Fruit fly (Drosophila melanogaster): ENCODE data around the gene Eig71Ek.
A peak's percentile ranks its signal among the peaks of the same experiment; 100 is the strongest.

Eig71Ek gene

dm6 chr3L:15660915-15661314 lies at the start of gene Eig71Ek, which contains the start of gene Eig71Ej:
TSS of gene Eig71Ek (plus strand) at chr3L:15661248.
TSS of gene Eig71Ej (minus strand) at chr3L:15661015.
- TF ChIP-seq D1 (tag; optimal IDR thresholded peaks at IDR 0.05) (no peak), CG13204 (GFP tag; optimal IDR thresholded peaks at IDR 0.05) (no peak), fd96Ca (GFP tag; IDR thresholded peaks at IDR 0.05) (no peak), CG17806 (tag; optimal IDR thresholded peaks at IDR 0.05) (no peak), Ets98B (GFP tag; IDR thresholded peaks at IDR 0.05) (no peak), CG8301 (tag; optimal IDR thresholded peaks at IDR 0.05) (no peak), CG4496 (GFP tag; IDR thresholded peaks at IDR 0.05) (no peak), Pif1A (GFP tag; optimal IDR thresholded peaks at IDR 0.05) (no peak), rn (GFP tag; IDR thresholded peaks at IDR 0.05) (no peak), CG14655 (GFP tag; optimal IDR thresholded peaks at IDR 0.05) (no peak), CG8159 (tag; optimal IDR thresholded peaks at IDR 0.05) (no peak), gl (tag; optimal IDR thresholded peaks at IDR 0.05) (no peak)

- TF ChIP-seq CG4496 (GFP tag; IDR thresholded peaks at IDR 0.05) (no peak), CG8159 (tag; optimal IDR thresholded peaks at IDR 0.05) (no peak), EcR (GFP tag; optimal IDR thresholded peaks at IDR 0.05) (no peak), Snoo (tag; optimal IDR thresholded peaks at IDR 0.05) (no peak), Ets98B (GFP tag; IDR thresholded peaks at IDR 0.05) (no peak), Pif1B (GFP tag; optimal IDR thresholded peaks at IDR 0.05) (no peak), CG12605 (GFP tag; IDR thresholded peaks at IDR 0.05) (no peak), rn (GFP tag; IDR thresholded peaks at IDR 0.05) (no peak), CG15710 (tag; optimal IDR thresholded peaks at IDR 0.05) (no peak), CG34367 (tag; optimal IDR thresholded peaks at IDR 0.05) (no peak), CG32121 (GFP tag; IDR thresholded peaks at IDR 0.05) (no peak), CG10348 (GFP tag; IDR thresholded peaks at IDR 0.05) (no peak), D1 (tag; optimal IDR thresholded peaks at IDR 0.05) (no peak), CG13204 (GFP tag; optimal IDR thresholded peaks at IDR 0.05) (no peak), fd96Ca (GFP tag; IDR thresholded peaks at IDR 0.05) (no peak), CG14655 (GFP tag; optimal IDR thresholded peaks at IDR 0.05) (no peak), Pif1A (GFP tag; optimal IDR thresholded peaks at IDR 0.05) (no peak), CG17806 (tag; optimal IDR thresholded peaks at IDR 0.05) (no peak)
Measured at dm6 chr3L:15612728-15613127, 48.3 kb upstream of the Eig71Ek start, which contains the start of gene CG13449. TSS of gene CG13449 (minus strand) at chr3L:15612828.

- TF ChIP-seq CG8301 (tag; optimal IDR thresholded peaks at IDR 0.05) (no peak), CG10348 (GFP tag; IDR thresholded peaks at IDR 0.05) (no peak), CG15710 (tag; optimal IDR thresholded peaks at IDR 0.05) (no peak), Pif1A (GFP tag; optimal IDR thresholded peaks at IDR 0.05) (no peak), Snoo (tag; optimal IDR thresholded peaks at IDR 0.05) (no peak), CG12605 (GFP tag; IDR thresholded peaks at IDR 0.05) (no peak), CG8159 (tag; optimal IDR thresholded peaks at IDR 0.05) (no peak), CG17806 (tag; optimal IDR thresholded peaks at IDR 0.05) (no peak), CG9948 (tag; optimal IDR thresholded peaks at IDR 0.05) (no peak), Ets98B (GFP tag; IDR thresholded peaks at IDR 0.05) (no peak), Pif1B (GFP tag; optimal IDR thresholded peaks at IDR 0.05) (no peak)
Measured at dm6 chr3L:15616490-15616889, 44.6 kb upstream of the Eig71Ek start.

dm6 chr3L:15616900-15617299 lies 44.1 kb upstream of the Eig71Ek start:
- TF ChIP-seq Pif1A (GFP tag; optimal IDR thresholded peaks at IDR 0.05) (no peak), fd96Ca (GFP tag; IDR thresholded peaks at IDR 0.05) (no peak), CG15710 (tag; optimal IDR thresholded peaks at IDR 0.05) (no peak)

- TF ChIP-seq CG8301 (tag; optimal IDR thresholded peaks at IDR 0.05) = no peak
- peak; percentile 9 for TF ChIP-seq D1 (tag; optimal IDR thresholded peaks at IDR 0.05)
- no peak for TF ChIP-seq CG12605 (GFP tag; IDR thresholded peaks at IDR 0.05)
- peak; percentile 73 for TF ChIP-seq Snoo (tag; optimal IDR thresholded peaks at IDR 0.05)
- TF ChIP-seq CG9948 (tag; optimal IDR thresholded peaks at IDR 0.05) = no peak
- no peak for TF ChIP-seq CG14655 (GFP tag; optimal IDR thresholded peaks at IDR 0.05)
- peak; percentile 82 for TF ChIP-seq CG4496 (GFP tag; IDR thresholded peaks at IDR 0.05)
- no peak for TF ChIP-seq rn (GFP tag; IDR thresholded peaks at IDR 0.05)
- peak; percentile 76 for TF ChIP-seq Ets98B (GFP tag; IDR thresholded peaks at IDR 0.05)
- TF ChIP-seq CG15710 (tag; optimal IDR thresholded peaks at IDR 0.05) = peak; percentile 46
- TF ChIP-seq EcR (GFP tag; optimal IDR thresholded peaks at IDR 0.05) = peak; percentile 64
- TF ChIP-seq fd96Ca (GFP tag; IDR thresholded peaks at IDR 0.05) = peak; percentile 81
- peak; percentile 38 for TF ChIP-seq CG13204 (GFP tag; optimal IDR thresholded peaks at IDR 0.05)
- TF ChIP-seq gl (tag; optimal IDR thresholded peaks at IDR 0.05) = peak; percentile 2
- no peak for TF ChIP-seq Pif1A (GFP tag; optimal IDR thresholded peaks at IDR 0.05)
- peak; percentile 52 for TF ChIP-seq CG8159 (tag; optimal IDR thresholded peaks at IDR 0.05)
- TF ChIP-seq CG32121 (GFP tag; IDR thresholded peaks at IDR 0.05) = peak; percentile 73
- peak; percentile 63 for TF ChIP-seq Pif1B (GFP tag; optimal IDR thresholded peaks at IDR 0.05)
- peak; percentile 44 for TF ChIP-seq CG34367 (tag; optimal IDR thresholded peaks at IDR 0.05)
- TF ChIP-seq CG10348 (GFP tag; IDR thresholded peaks at IDR 0.05) = no peak
- peak; percentile 27 for TF ChIP-seq CG17806 (tag; optimal IDR thresholded peaks at IDR 0.05)
Measured at dm6 chr3L:15619626-15620247, 41.3 kb upstream of the Eig71Ek start, which contains the start of gene Phs. TSS of gene Phs (plus strand) at chr3L:15619901.

dm6 chr3L:15624097-15624496 lies 37.0 kb upstream of the Eig71Ek start:
- TF ChIP-seq gl (tag; optimal IDR thresholded peaks at IDR 0.05) (no peak), CG4496 (GFP tag; IDR thresholded peaks at IDR 0.05) (peak; percentile 11; the same call in 1 of the 3 replicates)

Data from whole organism, pupa.